Fruit fly (Drosophila melanogaster) whole organism, embryonic: ENCODE data around the gene CG6041.

ENCODE experiments used
- Awh ChIP-seq: fragments of 200-800 bp; sonication (Bioruptor generic); IDR thresholded peaks from 2 replicates; pipeline ENCODE4, ENCODE4 v1.3.6; 2022; ENCODE audit warnings: missing biosample characterization, missing genetic modification characterization
- CG10543 ChIP-seq: fragments of 200-800 bp; sonication (Bioruptor generic); optimal IDR thresholded peaks from 3 replicates; lab custom pipeline; 2017; ENCODE audit warnings: missing biosample characterization, mild to moderate bottlenecking, missing genetic modification characterization, moderate library complexity
- CG12071 ChIP-seq: fragments of 200-800 bp; sonication (Bioruptor generic); optimal IDR thresholded peaks from 3 replicates; lab custom pipeline; 2018; ENCODE audit warnings: missing biosample characterization, mild to moderate bottlenecking, missing genetic modification characterization
- CG12219 ChIP-seq: fragments of 200-800 bp; sonication (Bioruptor generic); optimal IDR thresholded peaks from 3 replicates; lab custom pipeline; 2018; ENCODE audit warnings: missing biosample characterization, mild to moderate bottlenecking, missing genetic modification characterization
- CG12659 ChIP-seq: fragments of 200-800 bp; sonication (Bioruptor generic); optimal IDR thresholded peaks from 3 replicates; lab custom pipeline; 2017; ENCODE audit warnings: mild to moderate bottlenecking, missing biosample characterization, missing genetic modification reagents, missing genetic modification characterization
- CG13624 ChIP-seq: fragments of 200-800 bp; sonication (Bioruptor generic); optimal IDR thresholded peaks from 2 replicates; lab custom pipeline; 2016; ENCODE audit warnings: missing biosample characterization, missing genetic modification characterization
- CG15696 ChIP-seq: fragments of 200-800 bp; sonication (Bioruptor generic); optimal IDR thresholded peaks from 2 replicates; lab custom pipeline; 2019; ENCODE audit warnings: missing biosample characterization, mild to moderate bottlenecking, missing genetic modification characterization, moderate library complexity
- CG17912 ChIP-seq: fragments of 200-800 bp; sonication (Bioruptor generic); optimal IDR thresholded peaks from 2 replicates; lab custom pipeline; 2018; ENCODE audit warnings: missing biosample characterization, mild to moderate bottlenecking, missing genetic modification characterization
- CG2875 ChIP-seq: fragments of 200-800 bp; sonication (Bioruptor generic); optimal IDR thresholded peaks from 2 replicates; lab custom pipeline; 2017; ENCODE audit warnings: missing biosample characterization, mild to moderate bottlenecking, missing genetic modification characterization, missing genetic modification reagents
- CG32772 ChIP-seq: fragments of 200-800 bp; sonication (Bioruptor generic); IDR thresholded peaks from 2 replicates; pipeline ENCODE4 v1.3.6; 2022; ENCODE audit warnings: missing biosample characterization, missing genetic modification characterization
- CG42726 ChIP-seq: fragments of 200-800 bp; sonication (Bioruptor generic); IDR thresholded peaks from 2 replicates; pipeline ENCODE4 v1.3.6; 2022; ENCODE audit warnings: missing biosample characterization, missing genetic modification characterization; ENCODE audit not compliant: partially characterized antibody
- CG6175 ChIP-seq: fragments of 200-800 bp; sonication (Bioruptor generic); IDR thresholded peaks from 3 replicates; pipeline ENCODE4 v1.3.6; 2022; ENCODE audit warnings: missing biosample characterization, missing genetic modification characterization
- CG7357 ChIP-seq: fragments of 200-800 bp; sonication (Bioruptor generic); IDR thresholded peaks from 3 replicates; pipeline ENCODE4 v1.3.6; 2022; ENCODE audit warnings: missing biosample characterization, missing genetic modification characterization
- CG7372 ChIP-seq: fragments of 200-800 bp; sonication (Bioruptor generic); IDR thresholded peaks from 2 replicates; pipeline ENCODE4 v1.3.6; 2022; ENCODE audit warnings: missing biosample characterization, missing genetic modification characterization
- CG7745 ChIP-seq: fragments of 200-800 bp; sonication (Bioruptor generic); optimal IDR thresholded peaks from 2 replicates; lab custom pipeline; 2018; ENCODE audit warnings: missing biosample characterization, mild to moderate bottlenecking, missing genetic modification characterization, moderate library complexity
- CG8388 ChIP-seq: fragments of 200-800 bp; sonication (Bioruptor generic); optimal IDR thresholded peaks from 2 replicates; lab custom pipeline; 2019; ENCODE audit warnings: missing biosample characterization, mild to moderate bottlenecking, missing genetic modification characterization, moderate library complexity
- CG9817 ChIP-seq: fragments of 200-800 bp; sonication (Bioruptor generic); optimal IDR thresholded peaks from 2 replicates; lab custom pipeline; 2018; ENCODE audit warnings: missing biosample characterization, mild to moderate bottlenecking, missing genetic modification characterization, moderate library complexity
- CHES-1-like ChIP-seq: fragments of 200-800 bp; sonication (Bioruptor generic); optimal IDR thresholded peaks from 2 replicates; lab custom pipeline; 2016; ENCODE audit warnings: missing biosample characterization, missing genetic modification characterization
- Doc3 ChIP-seq: fragments of 200-800 bp; sonication (Bioruptor generic); IDR thresholded peaks from 3 replicates; pipeline ENCODE4 v1.3.6; 2022; ENCODE audit warnings: missing biosample characterization, missing genetic modification characterization; ENCODE audit not compliant: partially characterized antibody
- HHEX ChIP-seq: fragments of 200-800 bp; sonication (Bioruptor generic); optimal IDR thresholded peaks from 3 replicates; lab custom pipeline; 2017; ENCODE audit warnings: missing biosample characterization, mild to moderate bottlenecking, missing genetic modification characterization, missing genetic modification reagents
- Hmr ChIP-seq: fragments of 200-800 bp; sonication (Bioruptor generic); optimal IDR thresholded peaks from 3 replicates; lab custom pipeline; 2017; ENCODE audit warnings: mild to moderate bottlenecking, missing biosample characterization, missing genetic modification reagents, missing genetic modification characterization
- Hmx ChIP-seq: fragments of 200-800 bp; sonication (Bioruptor generic); optimal IDR thresholded peaks from 2 replicates; lab custom pipeline; 2016; ENCODE audit warnings: missing biosample characterization, missing genetic modification characterization
- Max ChIP-seq: fragments of 200-800 bp; sonication (Bioruptor generic); optimal IDR thresholded peaks from 2 replicates; lab custom pipeline; 2016; ENCODE audit warnings: missing biosample characterization, mild to moderate bottlenecking, missing genetic modification characterization
- Mes4 ChIP-seq: fragments of 200-800 bp; sonication (Bioruptor generic); optimal IDR thresholded peaks from 2 replicates; lab custom pipeline; 2016; ENCODE audit warnings: missing biosample characterization, missing genetic modification characterization
- NC2β ChIP-seq: fragments of 200-800 bp; sonication (Bioruptor generic); optimal IDR thresholded peaks from 2 replicates; lab custom pipeline; 2016; ENCODE audit warnings: missing biosample characterization, missing genetic modification characterization
- Sox100B ChIP-seq: fragments of 200-800 bp; sonication (Bioruptor generic); optimal IDR thresholded peaks from 3 replicates; lab custom pipeline; 2018; ENCODE audit warnings: missing biosample characterization, mild to moderate bottlenecking, missing genetic modification characterization
- Sox102F ChIP-seq: fragments of 200-800 bp; sonication (Bioruptor generic); optimal IDR thresholded peaks from 2 replicates; lab custom pipeline; 2018; ENCODE audit warnings: missing biosample characterization, mild to moderate bottlenecking, missing genetic modification characterization, moderate library complexity
- Spps ChIP-seq: fragments of 200-800 bp; sonication (Bioruptor generic); optimal IDR thresholded peaks from 2 replicates; lab custom pipeline; 2018; ENCODE audit warnings: missing biosample characterization, mild to moderate bottlenecking, missing genetic modification characterization
- Taf1 ChIP-seq: fragments of 200-800 bp; sonication (Bioruptor generic); IDR thresholded peaks from 2 replicates; pipeline ENCODE4 v1.3.6; 2022; ENCODE audit warnings: missing biosample characterization, missing genetic modification characterization
- Trl ChIP-seq, 3 experiments: fragments of >200 bp in 2 of 3; fragments of 200-800 bp in 1 of 3; sonication (Bioruptor generic) in 1 of 3; optimal IDR thresholded peaks; 2 replicates in 1 of 3; 3 replicates in 2 of 3; lab custom pipeline; 2016 to 2017; ENCODE audit warnings: missing biosample characterization in 1 of 3, missing genetic modification characterization in 1 of 3
- Usf ChIP-seq: fragments of 200-800 bp; sonication (Bioruptor generic); optimal IDR thresholded peaks from 2 replicates; lab custom pipeline; 2017; ENCODE audit warnings: missing genotype, missing biosample characterization, missing genetic modification characterization
- bigmax ChIP-seq: fragments of 200-800 bp; sonication (Bioruptor generic); optimal IDR thresholded peaks from 2 replicates; lab custom pipeline; 2018; ENCODE audit warnings: missing biosample characterization, mild to moderate bottlenecking, missing genetic modification characterization
- cad ChIP-seq: fragments of >200 bp; optimal IDR thresholded peaks from 2 replicates; lab custom pipeline; 2017; ENCODE audit warnings: missing biosample characterization, missing genetic modification characterization
- caup ChIP-seq: fragments of 200-800 bp; sonication (Bioruptor generic); optimal IDR thresholded peaks from 3 replicates; lab custom pipeline; 2017; ENCODE audit warnings: missing biosample characterization, mild to moderate bottlenecking, missing genetic modification characterization, moderate library complexity; ENCODE audit not compliant: severe bottlenecking
- danr ChIP-seq: fragments of 200-800 bp; sonication (Bioruptor generic); IDR thresholded peaks from 2 replicates; pipeline ENCODE4 v1.3.6; 2022; ENCODE audit warnings: missing biosample characterization, missing genetic modification characterization
- dpn ChIP-seq, 2 experiments: fragments of 200-800 bp; sonication (Bioruptor generic); optimal IDR thresholded peaks; 3 replicates each; lab custom pipeline; 2016; ENCODE audit warnings: missing biosample characterization in 2 of 2, missing genetic modification characterization in 2 of 2
- ewg ChIP-seq: fragments of 200-800 bp; sonication (Bioruptor generic); optimal IDR thresholded peaks from 3 replicates; lab custom pipeline; 2017; ENCODE audit warnings: mild to moderate bottlenecking, missing biosample characterization, missing genetic modification reagents, missing genetic modification characterization
- exex ChIP-seq: fragments of 200-800 bp; sonication (Bioruptor generic); optimal IDR thresholded peaks from 4 replicates; lab custom pipeline; 2018; ENCODE audit warnings: missing biosample characterization, mild to moderate bottlenecking, missing genetic modification characterization, moderate library complexity
- fd64A ChIP-seq: fragments of 200-800 bp; sonication (Bioruptor generic); optimal IDR thresholded peaks from 3 replicates; lab custom pipeline; 2018; ENCODE audit warnings: missing biosample characterization, mild to moderate bottlenecking, missing genetic modification characterization
- ind ChIP-seq: fragments of 200-800 bp; sonication (Bioruptor generic); optimal IDR thresholded peaks from 3 replicates; lab custom pipeline; 2016; ENCODE audit warnings: missing biosample characterization, missing genetic modification characterization
- jing ChIP-seq: fragments of 200-800 bp; sonication (Bioruptor generic); optimal IDR thresholded peaks from 2 replicates; lab custom pipeline; 2018; ENCODE audit warnings: missing biosample characterization, mild to moderate bottlenecking, missing genetic modification characterization
- ken ChIP-seq: fragments of 200-800 bp; sonication (Bioruptor generic); IDR thresholded peaks from 3 replicates; pipeline ENCODE4 v1.3.6; 2022; ENCODE audit warnings: missing biosample characterization, missing genetic modification characterization
- luna ChIP-seq: fragments of 200-800 bp; sonication (Bioruptor generic); optimal IDR thresholded peaks from 2 replicates; lab custom pipeline; 2016; ENCODE audit warnings: missing biosample characterization, missing genetic modification characterization
- run ChIP-seq: fragments of 200-800 bp; sonication (Bioruptor generic); optimal IDR thresholded peaks from 3 replicates; lab custom pipeline; 2018; ENCODE audit warnings: missing biosample characterization, mild to moderate bottlenecking, missing genetic modification characterization
- seq ChIP-seq: fragments of 200-800 bp; sonication (Bioruptor generic); IDR thresholded peaks from 2 replicates; pipeline ENCODE4 v1.3.6; 2022; ENCODE audit warnings: missing biosample characterization, missing genetic modification characterization
- slbo ChIP-seq: fragments of 200-800 bp; sonication (Bioruptor generic); IDR thresholded peaks from 2 replicates; pipeline ENCODE4 v1.3.6; 2022; ENCODE audit warnings: missing biosample characterization, missing genetic modification characterization
- unc-4 ChIP-seq: fragments of 200-800 bp; sonication (Bioruptor generic); IDR thresholded peaks from 2 replicates; pipeline ENCODE4 v1.3.6; 2022; ENCODE audit warnings: missing biosample characterization, missing genetic modification characterization; ENCODE audit not compliant: partially characterized antibody
- unpg ChIP-seq: fragments of 200-800 bp; sonication (Bioruptor generic); optimal IDR thresholded peaks from 3 replicates; lab custom pipeline; 2018; ENCODE audit warnings: missing biosample characterization, mild to moderate bottlenecking, missing genetic modification characterization, moderate library complexity

CG6041 gene

dm6 chrX:5899241-5900145, 48.5 kb upstream of the CG6041 start (continued):
- TF ChIP-seq Sox102F (peak; percentile 17), CG42726 (GFP tag; lab: Robert Waterston, UW) (peak; percentile 44; the same call in 1 of the 2 replicates), CG2875 (peak; percentile 11), ewg (GFP tag; lab: Kevin White, UChicago) (peak; percentile 54), luna (no peak), CG8388 (GFP tag; lab: Kevin White, UChicago) (no peak), seq (no peak), ind (no peak), HHEX (GFP tag; lab: Kevin White, UChicago) (peak; percentile 26), exex (tag; lab: Kevin White, UChicago) (peak; percentile 6), CG10543 (peak; percentile 77), Max (GFP tag; lab: Kevin White, UChicago) (no peak), fd64A (GFP tag; lab: Kevin White, UChicago) (no peak), dpn (GFP tag; optimal IDR thresholded peaks at IDR 0.05; lab: Kevin White, UChicago) (no peak), CG12659 (GFP tag; lab: Kevin White, UChicago) (no peak), danr (GFP tag; lab: Robert Waterston, UW) (no peak), ken (no peak), Hmx (GFP tag; lab: Kevin White, UChicago) (no peak), CG7745 (tag; lab: Kevin White, UChicago) (no peak), CG32772 (peak; percentile 73), slbo (peak; percentile 23; the same call in 1 of the 2 replicates), jing (GFP tag; lab: Kevin White, UChicago) (no peak), Usf (GFP tag; lab: Kevin White, UChicago) (no peak), run (tag; lab: Kevin White, UChicago) (no peak), Spps (tag; lab: Kevin White, UChicago) (no peak), NC2β (GFP tag; lab: Kevin White, UChicago) (no peak), caup (GFP tag; lab: Kevin White, UChicago) (peak; percentile 14), CG12071 (GFP tag; lab: Kevin White, UChicago) (no peak), CG7372 (GFP tag; lab: Robert Waterston, UW) (no peak), unc-4 (no peak), CG7357 (no peak), CG13624 (GFP tag; lab: Kevin White, UChicago) (no peak), bigmax (GFP tag; lab: Kevin White, UChicago) (no peak), Trl (optimal IDR thresholded peaks at IDR 0.05; lab: Kevin White, UChicago) (peak; percentile 83 to 85), Trl (GFP tag; optimal IDR thresholded peaks at IDR 0.05; lab: Kevin White, UChicago) (no peak), CG12219 (GFP tag; lab: Kevin White, UChicago) (no peak), CG6175 (peak; percentile 77; the same call in 2 of the 3 replicates), CHES-1-like (GFP tag; lab: Kevin White, UChicago) (no peak), CG9817 (tag; lab: Kevin White, UChicago) (no peak), Sox100B (GFP tag; lab: Kevin White, UChicago) (no peak), Taf1 (GFP tag; lab: Robert Waterston, UW) (no peak), Doc3 (no peak), cad (GFP tag; lab: Kevin White, UChicago) (no peak), Mes4 (GFP tag; lab: Kevin White, UChicago) (no peak), Awh (GFP tag; lab: Robert Waterston, UW) (peak; percentile 31; the same call in 1 of the 2 replicates), CG15696 (peak; percentile 22), CG17912 (GFP tag; lab: Kevin White, UChicago) (no peak), Hmr (GFP tag; lab: Kevin White, UChicago) (peak; percentile 30), unpg (GFP tag; lab: Kevin White, UChicago) (no peak)
